Worm (Caenorhabditis elegans): Measurements from ENCODE around the gene rpn-12.
A peak's percentile ranks its signal among the peaks of the same experiment; 100 is the strongest.

The rpn-12 gene

ce11 chrII:11636617-11637016 is 16.3 kb upstream of the rpn-12 start:
- TF ChIP-seq nfya-1 (tag; optimal IDR thresholded peaks at IDR 0.05; ENCODE audit: insufficient read depth) = peak; percentile 6
- no peak for TF ChIP-seq zag-1 (tag; optimal IDR thresholded peaks at IDR 0.05)
- TF ChIP-seq lsy-12 (tag; optimal IDR thresholded peaks at IDR 0.05) = peak; percentile 12
- no peak for TF ChIP-seq unc-39 (tag; optimal IDR thresholded peaks at IDR 0.05)
- TF ChIP-seq ama-1 (optimal IDR thresholded peaks at IDR 0.05) = peak; percentile 90
- TF ChIP-seq pqm-1 (tag; optimal IDR thresholded peaks at IDR 0.05) = no peak
- TF ChIP-seq R02D3.7 (tag; optimal IDR thresholded peaks at IDR 0.05) = no peak
- no peak for TF ChIP-seq nhr-28 (tag; optimal IDR thresholded peaks at IDR 0.05)
- TF ChIP-seq nhr-43 (tag; optimal IDR thresholded peaks at IDR 0.05; ENCODE audit: poor library complexity, severe bottlenecking) = peak; percentile 59
- TF ChIP-seq elt-2 (tag; optimal IDR thresholded peaks at IDR 0.05) = peak; percentile 17

DNA sequence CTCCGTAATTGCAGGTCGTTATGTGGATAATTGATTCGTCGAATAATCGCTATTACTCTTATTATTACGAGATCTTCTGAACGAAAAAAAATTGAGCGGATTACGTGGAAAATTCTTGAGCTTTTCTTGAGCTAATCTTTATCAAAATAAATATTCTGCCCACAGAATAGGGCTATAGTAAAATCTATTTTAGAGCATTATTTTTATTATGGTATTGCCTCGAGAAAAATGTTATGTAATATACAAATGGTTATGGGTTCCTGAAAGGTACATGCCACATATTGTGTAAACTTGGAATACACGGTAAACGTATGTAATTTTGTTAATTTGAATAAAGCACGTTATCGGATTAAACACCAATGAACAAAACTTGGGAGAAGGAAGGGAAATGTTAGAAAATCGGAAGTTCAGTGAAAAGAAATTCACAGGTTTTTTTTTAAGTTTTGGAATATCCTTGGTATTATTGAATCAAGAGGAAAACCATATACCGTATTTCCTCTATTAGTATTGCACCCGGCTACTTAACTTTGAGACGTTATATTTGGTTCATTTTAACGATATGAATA is 15.7 kb upstream of the rpn-12 start:
- TF ChIP-seq elt-2 (tag; optimal IDR thresholded peaks at IDR 0.05) = no peak
- peak; percentile 72 for TF ChIP-seq nhr-43 (tag; optimal IDR thresholded peaks at IDR 0.05; ENCODE audit: poor library complexity, severe bottlenecking)
- no peak for TF ChIP-seq lin-15B (tag; optimal IDR thresholded peaks at IDR 0.05)
- no peak for TF ChIP-seq mml-1 (tag; optimal IDR thresholded peaks at IDR 0.05)
- no peak for TF ChIP-seq jun-1 (tag; optimal IDR thresholded peaks at IDR 0.05)
- no peak for TF ChIP-seq egl-5 (tag; optimal IDR thresholded peaks at IDR 0.05)
- no peak for TF ChIP-seq nhr-76 (tag; optimal IDR thresholded peaks at IDR 0.05)
- no peak for TF ChIP-seq sea-2 (GFP tag; optimal IDR thresholded peaks at IDR 0.05)
- TF ChIP-seq skn-1 (tag; optimal IDR thresholded peaks at IDR 0.05) = no peak
- TF ChIP-seq ama-1 (optimal IDR thresholded peaks at IDR 0.05) = peak; percentile 2
- no peak for TF ChIP-seq nhr-12 (tag; optimal IDR thresholded peaks at IDR 0.05)
- no peak for TF ChIP-seq nhr-28 (tag; optimal IDR thresholded peaks at IDR 0.05)
- no peak for TF ChIP-seq fkh-2 (tag; optimal IDR thresholded peaks at IDR 0.05)
- no peak for TF ChIP-seq elt-3 (tag; optimal IDR thresholded peaks at IDR 0.05)
- no peak for TF ChIP-seq pqm-1 (tag; optimal IDR thresholded peaks at IDR 0.05)
- no peak for TF ChIP-seq snpc-4 (tag; optimal IDR thresholded peaks at IDR 0.05)
- no peak for TF ChIP-seq egl-27 (tag; optimal IDR thresholded peaks at IDR 0.05)
- TF ChIP-seq nhr-237 (tag; optimal IDR thresholded peaks at IDR 0.05) = no peak
- no peak for TF ChIP-seq nhr-11 (tag; optimal IDR thresholded peaks at IDR 0.05)
- no peak for TF ChIP-seq unc-62 (GFP tag; optimal IDR thresholded peaks at IDR 0.05)
- TF ChIP-seq ztf-11 (tag; optimal IDR thresholded peaks at IDR 0.05) = no peak
- TF ChIP-seq hmg-11 (tag; optimal IDR thresholded peaks at IDR 0.05) = no peak
- TF ChIP-seq ztf-4 (tag; optimal IDR thresholded peaks at IDR 0.05) = peak; percentile 82
- no peak for TF ChIP-seq R02D3.7 (tag; optimal IDR thresholded peaks at IDR 0.05)
- TF ChIP-seq tbx-2 (tag; optimal IDR thresholded peaks at IDR 0.05) = peak; percentile 30
- TF ChIP-seq fos-1 (tag; optimal IDR thresholded peaks at IDR 0.05) = no peak
- TF ChIP-seq nhr-67 (tag; optimal IDR thresholded peaks at IDR 0.05) = peak; percentile 1
- TF ChIP-seq zag-1 (tag; optimal IDR thresholded peaks at IDR 0.05) = no peak
- TF ChIP-seq ZK546.5 (tag; optimal IDR thresholded peaks at IDR 0.05) = no peak
- TF ChIP-seq fkh-10 (GFP tag; optimal IDR thresholded peaks at IDR 0.05) = no peak
- peak; percentile 46 for TF ChIP-seq nhr-25 (tag; optimal IDR thresholded peaks at IDR 0.05)
- no peak for TF ChIP-seq ceh-9 (tag; optimal IDR thresholded peaks at IDR 0.05)
- TF ChIP-seq mdl-1 (tag; optimal IDR thresholded peaks at IDR 0.05) = no peak
- no peak for TF ChIP-seq ceh-82 (tag; optimal IDR thresholded peaks at IDR 0.05)
- TF ChIP-seq ceh-28 (tag; optimal IDR thresholded peaks at IDR 0.05) = peak; percentile 29
- no peak for TF ChIP-seq lin-39 (tag; optimal IDR thresholded peaks at IDR 0.05)
- no peak for TF ChIP-seq daf-12 (tag; optimal IDR thresholded peaks at IDR 0.05)
- TF ChIP-seq pha-4 (tag; optimal IDR thresholded peaks at IDR 0.05) = peak; percentile 58
- TF ChIP-seq nfya-1 (tag; optimal IDR thresholded peaks at IDR 0.05; ENCODE audit: insufficient read depth) = no peak
- peak; percentile 43 for TF ChIP-seq nhr-77 (tag; optimal IDR thresholded peaks at IDR 0.05)
- TF ChIP-seq nhr-23 (tag; optimal IDR thresholded peaks at IDR 0.05) = peak; percentile 18
- no peak for TF ChIP-seq eor-1 (tag; optimal IDR thresholded peaks at IDR 0.05)
- TF ChIP-seq elt-1 (tag; optimal IDR thresholded peaks at IDR 0.05) = no peak
- TF ChIP-seq ceh-16 (tag; optimal IDR thresholded peaks at IDR 0.05) = no peak
- TF ChIP-seq lsy-12 (tag; optimal IDR thresholded peaks at IDR 0.05) = no peak
- no peak for TF ChIP-seq unc-39 (tag; optimal IDR thresholded peaks at IDR 0.05)
- TF ChIP-seq aly-2 (tag; optimal IDR thresholded peaks at IDR 0.05) = peak; percentile 54
